Worm (Caenorhabditis elegans) whole organism, L2 larva: Measurements from ENCODE around the gene C27A2.7.
A peak's percentile ranks its signal among the peaks of the same experiment; 100 is the strongest.

Experiments used
- C34F6.9 ChIP-seq: fragments of 150-350 bp; optimal IDR thresholded peaks from 2 replicates; lab custom pipeline; 2014; ENCODE audit warnings: missing biosample characterization, missing genetic modification characterization
- ceh-82 ChIP-seq: fragments of 150-350 bp; optimal IDR thresholded peaks from 2 replicates; lab custom pipeline; 2014; ENCODE audit warnings: missing biosample characterization, missing genetic modification characterization
- fos-1 ChIP-seq: fragments of 150-350 bp; optimal IDR thresholded peaks from 2 replicates; lab custom pipeline; 2014; ENCODE audit warnings: missing biosample characterization, missing genetic modification characterization
- nhr-129 ChIP-seq: fragments of 150-350 bp; optimal IDR thresholded peaks from 2 replicates; lab custom pipeline; 2014; ENCODE audit warnings: missing biosample characterization, missing genetic modification characterization
- unc-62 ChIP-seq: fragments of 150-350 bp; optimal IDR thresholded peaks from 2 replicates; lab custom pipeline; 2014; ENCODE audit warnings: missing biosample characterization, missing genetic modification reagents, missing genetic modification characterization

Gene C27A2.7

ce11 chrII:5020513-5021081 lies 50.6 kb downstream of the C27A2.7 start:
- TF ChIP-seq nhr-129 (tag; lab: Kevin White, UChicago) (peak; percentile 65), fos-1 (tag; lab: Kevin White, UChicago) (peak; percentile 47), ceh-82 (tag; lab: Kevin White, UChicago) (no peak), unc-62 (GFP tag; lab: Kevin White, UChicago) (no peak), C34F6.9 (peak; percentile 33)
